Fruit fly (Drosophila melanogaster): ENCODE data around the gene CG32017.
A peak's percentile ranks its signal among the peaks of the same experiment; 100 is the strongest.

The CG32017 gene

DNA sequence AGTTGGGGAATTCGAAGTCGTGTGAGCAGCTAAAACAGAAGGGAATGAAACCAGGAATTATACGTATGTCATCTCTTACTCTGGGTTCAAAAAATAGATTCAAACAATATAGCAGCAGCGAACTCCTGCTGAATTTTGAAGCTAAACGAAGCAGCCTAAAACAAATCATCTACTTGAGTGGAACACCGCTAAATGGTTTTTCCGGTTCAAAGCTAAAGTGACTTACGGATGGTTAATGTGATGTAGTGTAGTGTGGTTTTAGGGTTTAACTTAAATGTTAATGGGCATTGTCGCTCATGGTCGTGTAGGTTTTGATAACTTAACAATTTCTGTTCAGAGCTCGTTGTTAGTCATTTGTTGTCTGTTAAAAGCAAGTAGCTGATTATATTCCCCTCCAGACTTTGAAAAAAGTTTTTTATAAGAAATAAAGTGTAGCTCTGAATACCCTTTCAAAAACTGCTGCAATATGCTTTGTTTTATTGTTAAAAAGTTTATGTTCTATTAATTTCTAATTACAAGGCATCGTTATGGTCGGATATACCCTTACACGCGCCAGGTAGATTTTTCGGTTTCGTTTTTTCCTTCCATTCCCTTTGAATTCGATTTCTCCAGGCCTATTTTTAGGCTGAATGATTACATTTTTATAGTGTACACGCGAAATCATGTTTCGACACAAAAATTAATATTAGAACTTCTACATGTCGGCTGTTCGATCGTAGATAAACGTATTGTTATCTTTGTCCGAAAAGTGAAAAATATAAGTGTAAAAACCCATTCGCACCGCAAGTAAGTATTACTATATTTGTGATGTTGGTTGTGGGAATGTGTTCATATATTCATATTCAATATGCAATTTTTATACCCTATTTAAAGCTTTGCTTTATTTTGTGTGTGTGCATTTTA is 48.8 kb downstream of the CG32017 start (continued):
- TF ChIP-seq CG14050 (GFP tag; IDR thresholded peaks at IDR 0.05) (peak; percentile 89), klu (GFP tag; IDR thresholded peaks at IDR 0.05) (no peak), CG7357 (GFP tag; IDR thresholded peaks at IDR 0.05) (peak; percentile 75), pum (GFP tag; optimal IDR thresholded peaks at IDR 0.05) (peak; percentile 92), row (GFP tag; IDR thresholded peaks at IDR 0.05) (peak; percentile 96), stc (GFP tag; IDR thresholded peaks at IDR 0.05) (peak; percentile 96; the same call in 1 of the 2 replicates), ham (GFP tag; IDR thresholded peaks at IDR 0.05) (no peak), CG9817 (tag; optimal IDR thresholded peaks at IDR 0.05) (no peak), stwl (tag; optimal IDR thresholded peaks at IDR 0.05) (peak; percentile 4), HHEX (GFP tag; optimal IDR thresholded peaks at IDR 0.05) (peak; percentile 87), aop (GFP tag; IDR thresholded peaks at IDR 0.05) (no peak), CG12769 (tag; optimal IDR thresholded peaks at IDR 0.05) (peak; percentile 86), sisA (GFP tag; IDR thresholded peaks at IDR 0.05) (no peak), lilli (GFP tag; optimal IDR thresholded peaks at IDR 0.05) (peak; percentile 97), abd-A (tag; optimal IDR thresholded peaks at IDR 0.05) (no peak), ash1 (GFP tag; optimal IDR thresholded peaks at IDR 0.05) (no peak), ase (GFP tag; IDR thresholded peaks at IDR 0.05) (no peak; the same call in 2 of the 3 replicates), CG4617 (GFP tag; optimal IDR thresholded peaks at IDR 0.05; ENCODE audit: borderline replicate concordance) (peak; percentile 79), fru (optimal IDR thresholded peaks at IDR 0.05) (no peak), ap (GFP tag; IDR thresholded peaks at IDR 0.05) (no peak; the same call in 1 of the 2 replicates), eve (GFP tag; optimal IDR thresholded peaks at IDR 0.05) (peak in 1 of 2 experiments; percentile 46), Six4 (GFP tag; optimal IDR thresholded peaks at IDR 0.05) (peak; percentile 90), h (optimal IDR thresholded peaks at IDR 0.05) (no peak), Blimp-1 (GFP tag; optimal IDR thresholded peaks at IDR 0.05) (no peak), CG10209 (GFP tag; optimal IDR thresholded peaks at IDR 0.05) (peak; percentile 94), CG1024 (GFP tag; IDR thresholded peaks at IDR 0.05) (peak; percentile 66; the same call in 1 of the 2 replicates), gfzf (GFP tag; optimal IDR thresholded peaks at IDR 0.05) (peak; percentile 36), CG18764 (GFP tag; optimal IDR thresholded peaks at IDR 0.05) (peak; percentile 87), Ssrp (tag; optimal IDR thresholded peaks at IDR 0.05) (peak; percentile 94), Dref (GFP tag; IDR thresholded peaks at IDR 0.05) (no peak), btn (GFP tag; optimal IDR thresholded peaks at IDR 0.05) (peak; percentile 86), onecut (GFP tag; IDR thresholded peaks at IDR 0.05) (peak; percentile 70), CG16779 (GFP tag; IDR thresholded peaks at IDR 0.05) (no peak; the same call in 1 of the 2 replicates), gcm2 (GFP tag; optimal IDR thresholded peaks at IDR 0.05) (peak; percentile 83), dan (GFP tag; IDR thresholded peaks at IDR 0.05) (no peak), croc (GFP tag; conservative IDR thresholded peaks at IDR 0.05) (peak; percentile 83), CG4328 (GFP tag; optimal IDR thresholded peaks at IDR 0.05) (no peak), CG11723 (GFP tag; optimal IDR thresholded peaks at IDR 0.05) (peak; percentile 87), zf30C (GFP tag; optimal IDR thresholded peaks at IDR 0.05) (no peak), CG12219 (GFP tag; optimal IDR thresholded peaks at IDR 0.05) (peak; percentile 89), CG15696 (tag; optimal IDR thresholded peaks at IDR 0.05) (peak; percentile 83), zfh1 (GFP tag; IDR thresholded peaks at IDR 0.05) (no peak; the same call in 2 of the 3 replicates), da (GFP tag; optimal IDR thresholded peaks at IDR 0.05) (peak; percentile 50), esg (GFP tag; conservative IDR thresholded peaks at IDR 0.05) (no peak; the same call in 1 of the 2 replicates), sens-2 (GFP tag; IDR thresholded peaks at IDR 0.05) (no peak), CG15269 (tag; optimal IDR thresholded peaks at IDR 0.05) (no peak), Gsc (GFP tag; IDR thresholded peaks at IDR 0.05) (no peak), bsh (GFP tag; optimal IDR thresholded peaks at IDR 0.05) (peak; percentile 89 to 96), CG12071 (GFP tag; optimal IDR thresholded peaks at IDR 0.05) (no peak), YL-1 (GFP tag; optimal IDR thresholded peaks at IDR 0.05) (no peak)
